Worm (Caenorhabditis elegans): ENCODE measurements around the gene R02D5.8.

Gene R02D5.8

ce11 chrV:14542138-14542537, 23.0 kb upstream of the R02D5.8 start:
- no peak for TF ChIP-seq R02D3.7 (tag; optimal IDR thresholded peaks at IDR 0.05)
- peak; percentile 96 for TF ChIP-seq fos-1 (tag; optimal IDR thresholded peaks at IDR 0.05)
- no peak for TF ChIP-seq skn-1 (tag; optimal IDR thresholded peaks at IDR 0.05)

- TF ChIP-seq unc-62 (GFP tag; optimal IDR thresholded peaks at IDR 0.05), result no peak
- TF ChIP-seq nhr-10 (tag; optimal IDR thresholded peaks at IDR 0.05), result no peak
- no peak for TF ChIP-seq dmd-4 (tag; optimal IDR thresholded peaks at IDR 0.05)
- TF ChIP-seq fos-1 (tag; optimal IDR thresholded peaks at IDR 0.05), result no peak
- TF ChIP-seq nhr-77 (tag; optimal IDR thresholded peaks at IDR 0.05), result no peak
These were observed 21.8 kb upstream of the R02D5.8 start for ce11 chrV:14540932-14541331.

- TF ChIP-seq crh-2 (tag; optimal IDR thresholded peaks at IDR 0.05) (no peak), sem-4 (tag; optimal IDR thresholded peaks at IDR 0.05) (no peak), Y55F3AM.14 (GFP tag; optimal IDR thresholded peaks at IDR 0.05) (no peak), aly-2 (tag; optimal IDR thresholded peaks at IDR 0.05) (no peak), ceh-16 (tag; optimal IDR thresholded peaks at IDR 0.05) (no peak), ceh-82 (tag; optimal IDR thresholded peaks at IDR 0.05) (no peak)
These were observed 20.2 kb upstream of the R02D5.8 start for ce11 chrV:14539355-14539754.

DNA sequence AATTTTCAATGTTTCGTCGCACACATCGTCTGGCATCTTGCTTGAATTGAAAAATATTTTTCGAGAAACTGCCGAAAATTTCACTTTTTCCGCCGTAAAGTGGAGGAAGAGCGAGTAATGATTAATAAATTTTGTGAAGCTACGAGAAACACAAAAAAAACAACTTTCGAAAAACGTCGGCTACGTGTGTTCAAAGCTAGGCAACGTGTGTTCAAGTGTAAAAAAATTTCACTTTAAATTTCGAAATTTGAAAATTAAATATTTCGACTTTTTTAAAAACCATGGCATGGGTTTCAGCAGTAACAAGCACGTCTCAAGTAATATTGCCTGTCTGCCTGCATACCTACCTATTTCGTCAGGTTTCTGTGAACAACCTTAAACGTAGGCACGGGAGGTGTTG, 17.1 kb upstream of the R02D5.8 start, which contains the start of gene tag-191:
TSS of gene tag-191 (minus strand) at position 101 of the 400 bp plus-strand sequence.
- TF ChIP-seq nhr-25 (tag; optimal IDR thresholded peaks at IDR 0.05) (no peak), F13H6.1 (tag; optimal IDR thresholded peaks at IDR 0.05) (no peak), gmeb-1 (tag; optimal IDR thresholded peaks at IDR 0.05) (no peak), elt-1 (tag; optimal IDR thresholded peaks at IDR 0.05) (no peak)

DNA sequence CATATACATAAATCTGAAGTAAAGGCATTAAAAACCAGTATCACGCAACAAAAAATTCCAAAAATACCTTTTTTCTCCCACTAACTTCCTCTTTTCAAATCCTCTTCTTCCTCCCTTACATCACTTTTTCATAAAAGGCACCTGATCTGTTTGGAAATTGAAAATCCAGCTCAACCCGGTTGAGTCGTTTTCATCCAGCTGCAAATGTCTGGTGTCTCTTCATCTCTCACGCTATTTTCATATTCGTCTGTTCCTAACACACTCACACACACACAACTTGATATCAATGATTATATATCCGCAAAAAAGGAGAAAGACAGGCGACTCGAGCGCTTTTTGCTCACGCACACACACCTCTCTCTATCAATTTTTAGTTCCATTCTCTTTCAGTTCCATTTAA, 13.2 kb upstream of the R02D5.8 start:
- TF ChIP-seq mdl-1 (tag; optimal IDR thresholded peaks at IDR 0.05), result no peak
- no peak for TF ChIP-seq ceh-82 (tag; optimal IDR thresholded peaks at IDR 0.05)
- TF ChIP-seq blmp-1 (tag; optimal IDR thresholded peaks at IDR 0.05; ENCODE audit: insufficient read depth), result no peak
- no peak for TF ChIP-seq ztf-1 (GFP tag; conservative IDR thresholded peaks at IDR 0.05)
- TF ChIP-seq alr-1 (tag; optimal IDR thresholded peaks at IDR 0.05), result no peak
- TF ChIP-seq nhr-11 (tag; optimal IDR thresholded peaks at IDR 0.05), result no peak
- TF ChIP-seq lin-13 (GFP tag; optimal IDR thresholded peaks at IDR 0.05), result no peak
- no peak for TF ChIP-seq R02D3.7 (tag; optimal IDR thresholded peaks at IDR 0.05)
- TF ChIP-seq lin-39 (tag; optimal IDR thresholded peaks at IDR 0.05), result no peak
- no peak for TF ChIP-seq nhr-237 (tag; optimal IDR thresholded peaks at IDR 0.05)
- no peak for TF ChIP-seq crh-2 (tag; optimal IDR thresholded peaks at IDR 0.05)
- no peak for TF ChIP-seq elt-1 (tag; optimal IDR thresholded peaks at IDR 0.05)
- no peak for TF ChIP-seq unc-55 (GFP tag; optimal IDR thresholded peaks at IDR 0.05)
- TF ChIP-seq lsy-2 (tag; optimal IDR thresholded peaks at IDR 0.05), result no peak
- no peak for TF ChIP-seq C34F6.9 (tag; optimal IDR thresholded peaks at IDR 0.05)
- no peak for TF ChIP-seq skn-1 (tag; optimal IDR thresholded peaks at IDR 0.05)

ce11 chrV:14530813-14531212, 11.6 kb upstream of the R02D5.8 start, which contains the start of gene kcnl-4:
kcnl-4 (plus strand) TSS chrV:14531113.
- no peak for TF ChIP-seq lin-11 (tag; optimal IDR thresholded peaks at IDR 0.05)
- TF ChIP-seq peb-1 (tag; optimal IDR thresholded peaks at IDR 0.05), result no peak
- TF ChIP-seq nhr-237 (tag; optimal IDR thresholded peaks at IDR 0.05), result no peak
- TF ChIP-seq nhr-12 (tag; optimal IDR thresholded peaks at IDR 0.05), result no peak
- no peak for TF ChIP-seq lsy-2 (tag; optimal IDR thresholded peaks at IDR 0.05)
- no peak for TF ChIP-seq ZK546.5 (tag; optimal IDR thresholded peaks at IDR 0.05)
- no peak for TF ChIP-seq blmp-1 (tag; optimal IDR thresholded peaks at IDR 0.05; ENCODE audit: insufficient read depth)
- no peak for TF ChIP-seq unc-62 (GFP tag; optimal IDR thresholded peaks at IDR 0.05)
- no peak for TF ChIP-seq ztf-1 (GFP tag; conservative IDR thresholded peaks at IDR 0.05)
- TF ChIP-seq sem-4 (tag; optimal IDR thresholded peaks at IDR 0.05), result no peak
- no peak for TF ChIP-seq mbf-1 (tag; optimal IDR thresholded peaks at IDR 0.05)
- TF ChIP-seq ceh-16 (tag; optimal IDR thresholded peaks at IDR 0.05), result no peak
- no peak for TF ChIP-seq C34F6.9 (tag; optimal IDR thresholded peaks at IDR 0.05)
- TF ChIP-seq nhr-10 (tag; optimal IDR thresholded peaks at IDR 0.05), result no peak
- TF ChIP-seq aly-2 (tag; optimal IDR thresholded peaks at IDR 0.05), result no peak
- TF ChIP-seq gmeb-1 (tag; optimal IDR thresholded peaks at IDR 0.05), result no peak
- TF ChIP-seq mab-5 (tag; optimal IDR thresholded peaks at IDR 0.05), result no peak
- no peak for TF ChIP-seq Y55F3AM.14 (GFP tag; optimal IDR thresholded peaks at IDR 0.05)
